Fruit fly (Drosophila melanogaster): ENCODE results near the gene CG12012.

CG12012 gene

dm6 chr3L:3343260-3343659, 33.3 kb upstream of the CG12012 start:
- TF ChIP-seq sv (GFP tag; optimal IDR thresholded peaks at IDR 0.05) (peak; percentile 16), dsf (GFP tag; optimal IDR thresholded peaks at IDR 0.05; ENCODE audit: borderline replicate concordance) (peak; percentile 19), OdsH (GFP tag; optimal IDR thresholded peaks at IDR 0.05) (peak; percentile 85), sage (GFP tag; optimal IDR thresholded peaks at IDR 0.05) (peak; percentile 11), Sp1 (GFP tag; optimal IDR thresholded peaks at IDR 0.05) (peak; percentile 90), woc (GFP tag; optimal IDR thresholded peaks at IDR 0.05) (peak; percentile 60), psq (GFP tag; optimal IDR thresholded peaks at IDR 0.05) (peak; percentile 85), Dfd (GFP tag; optimal IDR thresholded peaks at IDR 0.05) (no peak), CG32264 (GFP tag; optimal IDR thresholded peaks at IDR 0.05) (peak; percentile 23), jim (GFP tag; optimal IDR thresholded peaks at IDR 0.05) (no peak), GATAd (GFP tag; optimal IDR thresholded peaks at IDR 0.05) (no peak), Abd-B (GFP tag; optimal IDR thresholded peaks at IDR 0.05) (no peak), Dif (GFP tag; optimal IDR thresholded peaks at IDR 0.05; ENCODE audit: partially characterized antibody) (no peak), CrebA (GFP tag; optimal IDR thresholded peaks at IDR 0.05; ENCODE audit: borderline replicate concordance) (no peak), Rel (GFP tag; optimal IDR thresholded peaks at IDR 0.05) (no peak), Rel (tag; optimal IDR thresholded peaks at IDR 0.05) (peak; percentile 6), fru (GFP tag; optimal IDR thresholded peaks at IDR 0.05) (peak; percentile 88), ey (GFP tag; optimal IDR thresholded peaks at IDR 0.05) (peak; percentile 79), brk (GFP tag; optimal IDR thresholded peaks at IDR 0.05) (peak; percentile 76), Hr78 (GFP tag; optimal IDR thresholded peaks at IDR 0.05) (no peak), lola (GFP tag; optimal IDR thresholded peaks at IDR 0.05) (no peak), Myc (optimal IDR thresholded peaks at IDR 0.05) (no peak), Jra (GFP tag; optimal IDR thresholded peaks at IDR 0.05) (peak; percentile 38), dl (GFP tag; optimal IDR thresholded peaks at IDR 0.05; ENCODE audit: insufficient read depth in 1 of 2, partially characterized antibody in 2 of 2) (no peak), pan (optimal IDR thresholded peaks at IDR 0.05) (no peak), HLH106 (tag; optimal IDR thresholded peaks at IDR 0.05) (peak; percentile 78), tai (GFP tag; optimal IDR thresholded peaks at IDR 0.05) (peak; percentile 52), br (GFP tag; optimal IDR thresholded peaks at IDR 0.05) (peak; percentile 72), dmrt93B (GFP tag; optimal IDR thresholded peaks at IDR 0.05) (peak; percentile 59), Mio (GFP tag; optimal IDR thresholded peaks at IDR 0.05) (no peak), rgr (GFP tag; optimal IDR thresholded peaks at IDR 0.05) (peak; percentile 77), usp (GFP tag; optimal IDR thresholded peaks at IDR 0.05) (no peak), CG9705 (GFP tag; optimal IDR thresholded peaks at IDR 0.05) (peak; percentile 60), h (GFP tag; optimal IDR thresholded peaks at IDR 0.05) (peak; percentile 85), Hnf4 (GFP tag; optimal IDR thresholded peaks at IDR 0.05) (peak; percentile 78), Hr83 (GFP tag; optimal IDR thresholded peaks at IDR 0.05; ENCODE audit: poor library complexity, severe bottlenecking) (no peak), foxo (GFP tag; optimal IDR thresholded peaks at IDR 0.05) (peak in 1 of 2 experiments; percentile 85), N (GFP tag; optimal IDR thresholded peaks at IDR 0.05) (no peak), Vsx2 (GFP tag; optimal IDR thresholded peaks at IDR 0.05; ENCODE audit: partially characterized antibody) (no peak)

- TF ChIP-seq foxo (GFP tag; optimal IDR thresholded peaks at IDR 0.05), result peak in 1 of 2 experiments; percentile 1
- TF ChIP-seq brk (GFP tag; optimal IDR thresholded peaks at IDR 0.05), result peak; percentile 15
- TF ChIP-seq fru (GFP tag; optimal IDR thresholded peaks at IDR 0.05), result peak; percentile 5
- no peak for TF ChIP-seq tai (GFP tag; optimal IDR thresholded peaks at IDR 0.05)
- TF ChIP-seq Hnf4 (GFP tag; optimal IDR thresholded peaks at IDR 0.05), result no peak
- no peak for TF ChIP-seq Sp1 (GFP tag; optimal IDR thresholded peaks at IDR 0.05)
- TF ChIP-seq OdsH (GFP tag; optimal IDR thresholded peaks at IDR 0.05), result no peak
- no peak for TF ChIP-seq sv (GFP tag; optimal IDR thresholded peaks at IDR 0.05)
Measured at dm6 chr3L:3344528-3344927, 32.0 kb upstream of the CG12012 start.

- TF ChIP-seq CG9705 (GFP tag; optimal IDR thresholded peaks at IDR 0.05) (no peak), jim (GFP tag; optimal IDR thresholded peaks at IDR 0.05) (no peak), usp (GFP tag; optimal IDR thresholded peaks at IDR 0.05) (no peak), Vsx2 (GFP tag; optimal IDR thresholded peaks at IDR 0.05; ENCODE audit: partially characterized antibody) (no peak), pan (optimal IDR thresholded peaks at IDR 0.05) (no peak), br (GFP tag; optimal IDR thresholded peaks at IDR 0.05) (no peak), Hr78 (GFP tag; optimal IDR thresholded peaks at IDR 0.05) (no peak), ey (GFP tag; optimal IDR thresholded peaks at IDR 0.05) (no peak), Abd-B (GFP tag; optimal IDR thresholded peaks at IDR 0.05) (no peak), Rel (GFP tag; optimal IDR thresholded peaks at IDR 0.05) (no peak), Rel (tag; optimal IDR thresholded peaks at IDR 0.05) (no peak)
Measured at dm6 chr3L:3346294-3346693, 30.3 kb upstream of the CG12012 start.
